Worm (Caenorhabditis elegans) whole organism, L3 larva: ENCODE data around the gene fbxa-220.
A peak's percentile ranks its signal among the peaks of the same experiment; 100 is the strongest.

Source experiments
- ZK546.5 ChIP-seq: sonication (generic microtip); optimal IDR thresholded peaks from 2 replicates; lab custom pipeline; 2017; ENCODE audit warnings: missing biosample characterization, missing genetic modification characterization
- aly-2 ChIP-seq: fragments of 150-350 bp; optimal IDR thresholded peaks from 2 replicates; lab custom pipeline; 2014; ENCODE audit warnings: missing biosample characterization, missing genetic modification characterization
- ama-1 ChIP-seq: fragments of 150-350 bp; optimal IDR thresholded peaks from 2 replicates; lab custom pipeline; 2018
- ceh-16 ChIP-seq: sonication (generic microtip); optimal IDR thresholded peaks from 2 replicates; lab custom pipeline; 2017; ENCODE audit warnings: missing biosample characterization, missing genetic modification characterization
- daf-12 ChIP-seq: fragments of 150-350 bp; optimal IDR thresholded peaks from 2 replicates; lab custom pipeline; 2014; ENCODE audit warnings: missing biosample characterization, missing genetic modification reagents, missing genetic modification characterization
- egl-27 ChIP-seq: sonication (generic microtip); optimal IDR thresholded peaks from 4 replicates; lab custom pipeline; 2017; ENCODE audit warnings: missing biosample characterization, missing genetic modification reagents, missing genetic modification characterization
- elt-2 ChIP-seq: sonication (generic microtip); optimal IDR thresholded peaks from 2 replicates; lab custom pipeline; 2016; ENCODE audit warnings: missing genetic modification reagents, mild to moderate bottlenecking, missing genetic modification characterization, missing compliant biosample characterization
- elt-3 ChIP-seq, 3 experiments: fragments of 150-350 bp in 1 of 3; sonication (generic microtip) in 2 of 3; optimal IDR thresholded peaks; 2 replicates in 2 of 3; 4 replicates in 1 of 3; lab custom pipeline; 2014 to 2017; ENCODE audit warnings: missing biosample characterization in 3 of 3, missing genetic modification characterization in 3 of 3
- eor-1 ChIP-seq, 2 experiments: fragments of 150-350 bp; optimal IDR thresholded peaks; 2 replicates each; lab custom pipeline; 2014 to 2018; ENCODE audit warnings: missing biosample characterization in 2 of 2, missing genetic modification characterization in 2 of 2
- fkh-2 ChIP-seq: fragments of 150-350 bp; optimal IDR thresholded peaks from 2 replicates; lab custom pipeline; 2014; ENCODE audit warnings: missing biosample characterization, missing genetic modification reagents, missing genetic modification characterization
- jun-1 ChIP-seq: fragments of 150-350 bp; optimal IDR thresholded peaks from 2 replicates; lab custom pipeline; 2014; ENCODE audit warnings: missing biosample characterization, missing genetic modification reagents, missing genetic modification characterization
- lin-15B ChIP-seq: fragments of 150-350 bp; optimal IDR thresholded peaks from 2 replicates; lab custom pipeline; 2014; ENCODE audit warnings: missing biosample characterization, missing genetic modification characterization
- lsy-12 ChIP-seq: sonication (generic microtip); optimal IDR thresholded peaks from 2 replicates; lab custom pipeline; 2016; ENCODE audit warnings: mild to moderate bottlenecking, missing genetic modification characterization, missing compliant biosample characterization
- mml-1 ChIP-seq: fragments of 150-350 bp; sonication (generic microtip); optimal IDR thresholded peaks from 3 replicates; lab custom pipeline; 2014; ENCODE audit warnings: missing biosample characterization, missing genetic modification characterization
- nfya-1 ChIP-seq: sonication (generic microtip); optimal IDR thresholded peaks from 2 replicates; lab custom pipeline; 2017; ENCODE audit warnings: missing genetic modification characterization, mild to moderate bottlenecking, missing compliant biosample characterization, antibody characterized with exemption, moderate library complexity; ENCODE audit not compliant: insufficient read depth
- nhr-11 ChIP-seq: fragments of 150-350 bp; optimal IDR thresholded peaks from 2 replicates; lab custom pipeline; 2014; ENCODE audit warnings: missing biosample characterization, missing genetic modification characterization
- nhr-12 ChIP-seq: fragments of 150-350 bp; optimal IDR thresholded peaks from 2 replicates; lab custom pipeline; 2014; ENCODE audit warnings: missing biosample characterization, missing genetic modification characterization
- nhr-23 ChIP-seq: fragments of 150-350 bp; optimal IDR thresholded peaks from 2 replicates; lab custom pipeline; 2014; ENCODE audit warnings: missing biosample characterization, missing genetic modification reagents, missing genetic modification characterization
- nhr-237 ChIP-seq: fragments of 150-350 bp; optimal IDR thresholded peaks from 2 replicates; lab custom pipeline; 2014; ENCODE audit warnings: missing biosample characterization, missing genetic modification characterization
- nhr-25 ChIP-seq: sonication (generic microtip); optimal IDR thresholded peaks from 2 replicates; lab custom pipeline; 2017; ENCODE audit warnings: missing biosample characterization, missing genetic modification characterization
- nhr-43 ChIP-seq: sonication (generic microtip); optimal IDR thresholded peaks from 2 replicates; lab custom pipeline; 2016; ENCODE audit warnings: mild to moderate bottlenecking, missing genetic modification characterization, missing compliant biosample characterization; ENCODE audit not compliant: poor library complexity, severe bottlenecking
- nhr-67 ChIP-seq: fragments of 150-350 bp; optimal IDR thresholded peaks from 2 replicates; lab custom pipeline; 2014; ENCODE audit warnings: missing biosample characterization, missing genetic modification characterization
- nhr-76 ChIP-seq: fragments of 150-350 bp; sonication (generic microtip); optimal IDR thresholded peaks from 5 replicates; lab custom pipeline; 2014; ENCODE audit warnings: missing biosample characterization, missing genetic modification characterization
- nhr-77 ChIP-seq: fragments of 150-350 bp; optimal IDR thresholded peaks from 2 replicates; lab custom pipeline; 2014; ENCODE audit warnings: missing biosample characterization, missing genetic modification characterization
- pha-4 ChIP-seq: fragments of 150-350 bp; optimal IDR thresholded peaks from 2 replicates; lab custom pipeline; 2014; ENCODE audit warnings: missing biosample characterization, missing genetic modification reagents, missing genetic modification characterization
- pqm-1 ChIP-seq: fragments of 150-350 bp; optimal IDR thresholded peaks from 2 replicates; lab custom pipeline; 2017; ENCODE audit warnings: missing biosample characterization, missing genetic modification characterization, inconsistent platforms
- sea-2 ChIP-seq: fragments of 150-350 bp; sonication (generic microtip); optimal IDR thresholded peaks from 4 replicates; lab custom pipeline; 2014; ENCODE audit warnings: missing biosample characterization, missing genetic modification reagents, missing genetic modification characterization
- unc-39 ChIP-seq: sonication (generic microtip); optimal IDR thresholded peaks from 4 replicates; lab custom pipeline; 2017; ENCODE audit warnings: missing biosample characterization, missing genetic modification characterization
- unc-62 ChIP-seq: fragments of 150-350 bp; sonication (generic microtip); optimal IDR thresholded peaks from 4 replicates; lab custom pipeline; 2014; ENCODE audit warnings: missing biosample characterization, missing genetic modification reagents, missing genetic modification characterization
- zag-1 ChIP-seq: fragments of 150-350 bp; optimal IDR thresholded peaks from 2 replicates; lab custom pipeline; 2014; ENCODE audit warnings: missing biosample characterization, missing genetic modification characterization
- ztf-4 ChIP-seq: fragments of 150-350 bp; optimal IDR thresholded peaks from 2 replicates; lab custom pipeline; 2014; ENCODE audit warnings: missing biosample characterization, missing genetic modification characterization

Gene fbxa-220

DNA sequence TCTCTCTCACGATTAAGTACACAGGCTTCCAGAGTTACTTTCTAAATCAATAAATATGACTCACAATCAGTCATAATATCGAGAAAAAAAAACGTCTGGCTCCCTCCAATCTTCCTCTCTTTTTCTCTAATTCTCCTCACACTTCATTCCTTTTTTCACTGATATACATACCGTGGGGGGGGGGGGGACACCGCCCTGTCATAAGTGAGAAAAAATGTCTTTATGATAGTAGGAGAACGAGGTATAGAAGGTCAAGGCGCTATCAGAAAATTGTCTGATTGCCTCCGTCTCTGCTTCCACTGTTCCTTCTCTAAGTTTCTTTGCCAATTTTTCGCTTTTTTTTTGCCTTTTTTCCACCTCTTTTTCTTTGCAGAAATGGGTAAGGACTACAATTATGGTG lies 12.5 kb upstream of the fbxa-220 start, which contains the start of gene Y66D12A.24:
Gene Y66D12A.24, plus strand, starts transcription at position 370 of the 400 bp plus-strand sequence.
- TF ChIP-seq nhr-43 (tag; lab: Kevin White, UChicago): no peak
- TF ChIP-seq nhr-77 (tag; lab: Kevin White, UChicago): no peak
- TF ChIP-seq unc-62: no peak
- TF ChIP-seq jun-1 (tag; lab: Kevin White, UChicago): peak; percentile 45
- TF ChIP-seq daf-12 (tag; lab: Kevin White, UChicago): no peak
- TF ChIP-seq elt-2: peak; percentile 84
- peak; percentile 21 for TF ChIP-seq pha-4 (tag; lab: Kevin White, UChicago)
- peak; percentile 73 for TF ChIP-seq pqm-1
- no peak for TF ChIP-seq egl-27 (tag; lab: Kevin White, UChicago)

DNA sequence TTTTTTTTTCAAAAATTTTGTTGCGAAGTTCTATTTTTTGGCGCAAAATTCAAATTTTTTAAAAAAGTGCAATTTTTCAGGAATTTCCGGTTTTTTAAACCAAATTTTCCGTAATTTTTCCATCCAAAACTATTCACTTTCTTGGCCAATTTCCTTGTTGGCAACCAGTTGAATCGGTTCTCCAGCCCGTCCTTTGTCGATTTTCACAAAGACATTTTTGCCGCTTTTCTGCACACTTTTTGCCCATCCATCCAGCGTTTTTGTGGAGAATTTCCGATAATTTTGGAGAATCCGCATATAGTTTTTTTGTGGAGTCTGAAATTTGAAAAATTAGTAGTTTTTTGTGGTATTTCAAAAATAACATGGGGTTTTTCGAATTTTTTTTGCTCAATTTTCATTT lies 8.5 kb upstream of the fbxa-220 start:
- TF ChIP-seq nhr-76: no peak
- no peak for TF ChIP-seq nhr-23 (tag; lab: Kevin White, UChicago)
- TF ChIP-seq nhr-12 (tag; lab: Kevin White, UChicago): no peak
- TF ChIP-seq ceh-16 (tag; lab: Kevin White, UChicago): no peak

DNA sequence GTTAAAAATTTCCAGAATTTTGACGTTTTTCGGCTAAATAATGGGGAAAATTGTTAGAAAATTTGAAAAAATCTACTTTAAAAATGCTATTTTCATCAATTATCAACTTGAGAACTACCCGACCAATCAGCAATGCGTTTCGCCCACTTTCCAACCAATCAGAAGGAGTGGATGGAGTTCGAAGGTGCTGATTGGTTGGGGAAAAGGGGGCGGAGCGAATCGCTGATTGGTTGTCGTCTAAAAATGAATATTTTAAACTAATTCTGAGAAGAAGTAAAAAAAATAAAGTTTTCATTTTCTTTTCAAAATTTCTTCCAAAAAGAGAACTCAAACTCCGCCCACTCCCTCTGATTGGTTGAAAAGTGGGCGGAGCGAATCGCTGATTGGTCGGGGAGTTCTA lies 6.2 kb upstream of the fbxa-220 start:
- TF ChIP-seq nhr-25 (tag; lab: Kevin White, UChicago) (no peak), lsy-12 (tag; lab: Kevin White, UChicago) (no peak), nfya-1 (tag; lab: Kevin White, UChicago) (peak; percentile 92), ama-1 (lab: Kevin White, UChicago) (no peak), mml-1 (tag; lab: Kevin White, UChicago) (no peak), nhr-12 (tag; lab: Kevin White, UChicago) (no peak)

ce11 chrIII:11489601-11490000 lies 5.6 kb upstream of the fbxa-220 start:
- no peak for TF ChIP-seq ama-1 (lab: Kevin White, UChicago)
- TF ChIP-seq nfya-1 (tag; lab: Kevin White, UChicago): peak; percentile 64
- no peak for TF ChIP-seq ZK546.5 (tag; lab: Kevin White, UChicago)
- no peak for TF ChIP-seq aly-2

DNA sequence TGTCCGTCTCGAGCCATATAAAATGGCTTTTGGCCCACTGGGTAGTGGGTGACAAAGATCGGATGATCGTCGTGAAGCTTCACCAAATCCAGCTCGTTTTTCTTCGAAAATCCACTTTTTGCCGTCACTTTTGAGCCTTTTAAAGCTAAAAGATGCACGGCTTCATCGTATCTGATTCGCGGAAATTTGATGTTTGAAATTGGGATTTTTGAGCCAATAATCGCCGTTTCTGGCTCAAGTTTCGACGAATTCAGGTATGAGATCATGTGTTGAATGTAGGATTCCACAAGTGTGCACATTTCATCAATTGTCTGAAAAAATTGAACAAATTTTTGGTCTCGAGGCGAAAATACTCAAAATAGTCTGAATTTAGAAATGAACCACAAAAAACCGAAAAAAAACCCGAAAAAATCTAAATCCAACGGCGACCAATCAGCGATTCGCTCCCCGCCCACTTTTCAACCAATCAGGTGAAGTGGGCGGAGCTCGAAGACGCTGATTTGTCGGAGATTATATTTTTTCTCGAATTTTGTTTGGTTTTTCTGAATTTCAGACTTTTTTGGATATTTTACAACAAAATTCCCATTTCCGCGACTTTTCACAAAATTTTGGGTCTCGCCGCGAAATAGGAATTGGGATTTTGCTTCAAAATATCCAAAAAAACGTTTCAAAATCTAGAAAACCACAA lies 4.8 kb upstream of the fbxa-220 start:
- TF ChIP-seq nfya-1 (tag; lab: Kevin White, UChicago): peak; percentile 89
- TF ChIP-seq ZK546.5 (tag; lab: Kevin White, UChicago): no peak

ce11 chrIII:11487245-11487644 lies 3.3 kb upstream of the fbxa-220 start, which contains the start of gene popl-5:
popl-5 (minus strand) TSS chrIII:11487345.
- TF ChIP-seq lin-15B (tag; lab: Kevin White, UChicago): no peak
- TF ChIP-seq eor-1 (tag; optimal IDR thresholded peaks at IDR 0.05; lab: Kevin White, UChicago): no peak
- TF ChIP-seq nhr-11 (tag; lab: Kevin White, UChicago): no peak
- no peak for TF ChIP-seq elt-3 (tag; optimal IDR thresholded peaks at IDR 0.05; lab: Kevin White, UChicago)
- TF ChIP-seq nhr-25 (tag; lab: Kevin White, UChicago): no peak
- no peak for TF ChIP-seq elt-2
- TF ChIP-seq nhr-23 (tag; lab: Kevin White, UChicago): no peak
- no peak for TF ChIP-seq mml-1 (tag; lab: Kevin White, UChicago)
- no peak for TF ChIP-seq nhr-237 (tag; lab: Kevin White, UChicago)
- TF ChIP-seq egl-27 (tag; lab: Kevin White, UChicago): no peak
- TF ChIP-seq unc-62: no peak
- TF ChIP-seq zag-1 (tag; lab: Kevin White, UChicago): no peak
- TF ChIP-seq fkh-2 (tag; lab: Kevin White, UChicago): no peak
- no peak for TF ChIP-seq aly-2

ce11 chrIII:11481309-11481845 lies 2.6 kb downstream of the fbxa-220 start:
- TF ChIP-seq ztf-4 (no peak), nhr-77 (tag; lab: Kevin White, UChicago) (no peak), pqm-1 (no peak), sea-2 (GFP tag; lab: Kevin White, UChicago) (no peak), nhr-67 (tag; lab: Kevin White, UChicago) (no peak), ama-1 (lab: Kevin White, UChicago) (no peak), unc-39 (tag; lab: Kevin White, UChicago) (no peak), jun-1 (tag; lab: Kevin White, UChicago) (no peak), ZK546.5 (tag; lab: Kevin White, UChicago) (no peak), daf-12 (tag; lab: Kevin White, UChicago) (no peak), elt-3 (tag; optimal IDR thresholded peaks at IDR 0.05; lab: Kevin White, UChicago) (no peak)
